Worm (Caenorhabditis elegans): ENCODE data around the gene srd-63.

ce11 chrV:16401519-16401918, 7.9 kb upstream of the srd-63 start, which contains the start of gene F13A7.14:
- TF ChIP-seq him-1 (tag; optimal IDR thresholded peaks at IDR 0.05) (no peak), W03F9.2 (tag; optimal IDR thresholded peaks at IDR 0.05) (peak; percentile 72), dao-5 (tag; optimal IDR thresholded peaks at IDR 0.05) (no peak)

Data from whole organism, L4/young adult.